Worm (Caenorhabditis elegans) whole organism, late embryonic: ENCODE measurements around the gene Y43F8C.23.

Experiments used
- ceh-9 ChIP-seq: sonication (generic microtip); optimal IDR thresholded peaks from 2 replicates; lab custom pipeline; 2016; ENCODE audit warnings: mild to moderate bottlenecking, missing genetic modification characterization, inconsistent platforms, missing compliant biosample characterization
- gmeb-2 ChIP-seq: sonication (generic microtip); optimal IDR thresholded peaks from 2 replicates; lab custom pipeline; 2016; ENCODE audit warnings: missing genetic modification characterization, inconsistent platforms, missing compliant biosample characterization
- hlh-30 ChIP-seq: sonication (generic microtip); optimal IDR thresholded peaks from 2 replicates; lab custom pipeline; 2017; ENCODE audit warnings: antibody characterized with exemption, missing genetic modification characterization, missing compliant biosample characterization; ENCODE audit not compliant: insufficient read depth
- mec-3 ChIP-seq: sonication (generic microtip); optimal IDR thresholded peaks from 2 replicates; lab custom pipeline; 2016; ENCODE audit warnings: borderline replicate concordance, missing genetic modification characterization, missing compliant biosample characterization
- nfya-1 ChIP-seq: sonication (generic microtip); optimal IDR thresholded peaks from 2 replicates; lab custom pipeline; 2017; ENCODE audit warnings: missing genetic modification characterization, mild to moderate bottlenecking, missing compliant biosample characterization, antibody characterized with exemption, moderate library complexity
- nhr-11 ChIP-seq: fragments of 150-350 bp; optimal IDR thresholded peaks from 2 replicates; lab custom pipeline; 2014; ENCODE audit warnings: missing biosample characterization, missing genetic modification characterization
- pag-3 ChIP-seq: sonication (generic microtip); optimal IDR thresholded peaks from 2 replicates; lab custom pipeline; 2016; ENCODE audit warnings: missing compliant biosample characterization, missing genetic modification characterization, borderline replicate concordance
- pha-4 ChIP-seq: fragments of 150-350 bp; optimal IDR thresholded peaks from 2 replicates; lab custom pipeline; 2018; ENCODE audit warnings: missing biosample characterization, missing genetic modification reagents, missing genetic modification characterization
- sox-2 ChIP-seq: fragments of 200-800 bp; sonication (Bioruptor generic); IDR thresholded peaks from 2 replicates; pipeline ENCODE4 v1.3.6; 2022; ENCODE audit warnings: missing genetic modification reagents, missing genetic modification characterization, missing compliant biosample characterization
- ztf-16 ChIP-seq: sonication (generic microtip); optimal IDR thresholded peaks from 2 replicates; lab custom pipeline; 2017; ENCODE audit warnings: missing genetic modification characterization, missing compliant biosample characterization

DNA sequence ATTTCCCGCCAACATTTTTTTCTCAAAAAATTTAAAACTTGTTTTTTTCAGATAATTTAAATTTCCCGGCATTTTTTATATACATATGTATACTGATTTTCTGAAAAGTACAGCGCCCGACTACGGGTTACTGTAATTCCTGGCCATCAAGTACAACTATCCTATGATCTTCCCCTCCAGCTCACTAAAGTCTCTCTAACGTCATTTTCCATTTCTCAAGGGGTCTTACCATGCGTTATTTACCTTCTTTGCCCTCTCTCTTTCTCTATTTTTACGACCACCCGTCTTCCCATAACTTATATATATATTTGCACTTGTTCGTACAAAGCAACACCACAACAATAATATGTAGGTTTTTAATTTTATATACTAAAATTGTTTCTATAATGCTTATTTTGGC lies 44.7 kb upstream of the Y43F8C.23 start, which contains the start of gene W04E12.9:
- no peak for TF ChIP-seq sox-2 (GFP tag; lab: Robert Waterston, UW)
- TF ChIP-seq hlh-30 (tag; lab: Kevin White, UChicago): no peak
- no peak for TF ChIP-seq ztf-16 (tag; lab: Kevin White, UChicago)
- no peak for TF ChIP-seq pha-4 (tag; lab: Kevin White, UChicago)
- TF ChIP-seq gmeb-2: no peak
- no peak for TF ChIP-seq nhr-11 (tag; lab: Kevin White, UChicago)
- no peak for TF ChIP-seq pag-3
- TF ChIP-seq nfya-1: no peak
- TF ChIP-seq ceh-9: no peak
- no peak for TF ChIP-seq mec-3 (tag; lab: Kevin White, UChicago)
